Fruit fly (Drosophila melanogaster) whole organism, larva: ENCODE results near the gene CG34289.

ENCODE experiments used
- noc ChIP-seq: fragments of 200-800 bp; sonication (Bioruptor generic); optimal IDR thresholded peaks from 3 replicates; lab custom pipeline; 2019; ENCODE audit warnings: missing biosample characterization, mild to moderate bottlenecking, missing genetic modification characterization, moderate library complexity

The CG34289 gene

DNA sequence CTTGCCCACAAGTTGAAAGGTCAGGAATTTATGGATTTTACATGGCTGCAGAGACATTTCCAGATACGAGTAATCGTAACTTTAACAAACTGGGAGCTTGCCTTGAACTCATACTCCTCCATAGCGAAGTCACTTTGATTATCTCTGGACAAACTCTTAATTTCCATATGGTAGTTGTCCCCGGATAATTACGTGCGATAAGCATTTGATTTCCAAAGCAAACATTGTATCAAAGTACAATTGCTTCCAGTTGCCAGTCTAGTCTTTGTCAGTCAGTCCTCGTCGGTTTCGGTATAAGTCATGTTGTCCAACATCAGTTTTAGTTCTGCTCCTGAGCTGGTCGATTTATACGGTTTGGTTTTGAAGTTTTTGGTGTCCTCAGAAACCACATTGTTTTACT is 20.1 kb downstream of the CG34289 start, which contains the start of gene Ir94h:
Gene Ir94h, plus strand, starts transcription at position 301 of the 400 bp plus-strand sequence.
- no peak for TF ChIP-seq noc (tag; lab: Kevin White, UChicago)

DNA sequence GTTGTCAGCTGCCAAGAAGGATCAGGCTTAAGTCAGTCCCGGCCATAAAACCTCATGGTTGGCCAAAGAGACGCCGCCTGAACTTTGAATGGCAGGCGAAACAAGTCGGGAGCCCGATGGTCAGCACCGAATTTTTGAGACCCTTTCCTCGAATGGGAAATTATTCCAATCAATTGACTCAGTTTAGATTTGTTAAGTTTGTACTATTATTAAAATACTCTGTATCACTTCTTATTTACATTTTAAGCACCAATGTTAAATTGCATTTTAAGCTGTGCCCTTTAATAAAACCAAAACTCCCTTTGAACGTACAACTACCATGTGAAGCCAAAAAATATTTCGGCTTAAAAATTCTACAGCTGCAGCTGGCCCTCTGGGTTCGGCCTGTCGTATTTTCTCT is 20.5 kb downstream of the CG34289 start:
- no peak for TF ChIP-seq noc (tag; lab: Kevin White, UChicago)

DNA sequence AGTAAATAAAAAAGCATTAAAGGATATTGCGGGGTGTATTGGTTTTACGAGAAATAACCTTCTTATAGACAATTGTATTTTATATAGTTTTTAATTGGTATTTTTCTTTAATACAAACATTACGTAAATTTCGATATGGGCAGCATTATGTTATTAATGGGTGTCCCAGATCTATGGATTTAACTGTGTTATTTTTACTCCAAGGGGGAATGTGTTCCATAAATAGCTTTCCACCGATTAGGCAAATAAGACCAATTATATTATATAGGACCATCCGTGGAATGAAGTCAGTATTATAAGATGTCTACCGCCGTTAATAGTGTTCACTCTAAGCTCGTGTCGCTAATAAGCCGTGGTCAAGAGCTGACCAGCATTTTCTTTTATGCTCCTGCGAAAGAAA is 23.7 kb downstream of the CG34289 start, which contains the start of gene Ir94g:
Gene Ir94g, plus strand, starts transcription at position 301 of the 400 bp plus-strand sequence.
- TF ChIP-seq noc (tag; lab: Kevin White, UChicago), result no peak

DNA sequence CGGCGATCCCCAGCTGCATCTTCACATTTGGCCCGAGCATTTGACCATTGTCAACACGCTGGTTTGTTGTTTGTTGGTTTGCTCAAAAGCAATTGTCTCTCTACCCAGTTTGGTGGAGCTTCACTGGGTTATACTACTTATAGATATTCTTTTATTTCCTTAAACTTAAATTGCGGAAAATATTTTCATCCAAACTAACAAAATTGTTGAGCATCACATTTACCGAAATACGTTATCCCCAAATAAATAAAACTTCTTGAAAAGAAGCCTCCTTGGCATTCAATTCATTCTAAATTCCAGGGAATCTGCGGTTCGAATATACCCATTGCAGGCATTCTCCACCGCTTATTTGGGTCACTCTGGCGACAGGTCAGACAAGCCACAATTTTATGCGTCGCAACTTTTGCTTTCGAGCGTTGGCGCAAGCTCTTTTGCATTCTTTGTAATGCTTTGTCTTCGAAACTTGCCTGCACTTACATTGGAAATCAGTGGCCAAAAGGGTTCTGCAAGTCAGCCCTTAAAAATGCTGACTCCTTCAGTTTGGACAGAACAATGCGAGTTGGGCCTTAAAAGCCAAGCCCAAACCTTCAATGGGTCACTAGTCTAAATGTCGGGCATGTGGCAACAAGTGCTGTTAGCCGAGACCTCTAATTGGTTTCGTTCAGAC is 25.9 kb downstream of the CG34289 start, which contains the start of gene Ir94f:
Gene Ir94f, plus strand, starts transcription at position 617 of the 667 bp plus-strand sequence.
- TF ChIP-seq noc (tag; lab: Kevin White, UChicago), result no peak

DNA sequence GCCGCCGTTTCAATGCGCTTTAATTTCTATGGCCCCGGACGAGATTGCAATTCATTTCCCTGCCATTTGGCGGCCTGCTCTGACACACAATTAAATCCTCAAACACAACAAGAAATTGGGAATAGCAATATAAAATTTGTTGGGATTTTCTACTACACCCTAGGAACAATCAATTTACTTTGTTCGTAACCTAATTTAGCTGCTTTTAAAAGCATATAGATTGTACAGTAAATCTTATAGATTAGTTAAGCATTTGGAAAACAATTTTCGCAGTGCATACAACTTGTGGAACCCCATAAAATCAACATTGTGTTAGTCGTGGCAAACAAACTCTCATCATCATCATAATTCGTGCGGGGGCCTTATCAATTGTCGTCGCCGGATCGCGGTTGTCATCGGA is 31.2 kb downstream of the CG34289 start:
- no peak for TF ChIP-seq noc (tag; lab: Kevin White, UChicago)

DNA sequence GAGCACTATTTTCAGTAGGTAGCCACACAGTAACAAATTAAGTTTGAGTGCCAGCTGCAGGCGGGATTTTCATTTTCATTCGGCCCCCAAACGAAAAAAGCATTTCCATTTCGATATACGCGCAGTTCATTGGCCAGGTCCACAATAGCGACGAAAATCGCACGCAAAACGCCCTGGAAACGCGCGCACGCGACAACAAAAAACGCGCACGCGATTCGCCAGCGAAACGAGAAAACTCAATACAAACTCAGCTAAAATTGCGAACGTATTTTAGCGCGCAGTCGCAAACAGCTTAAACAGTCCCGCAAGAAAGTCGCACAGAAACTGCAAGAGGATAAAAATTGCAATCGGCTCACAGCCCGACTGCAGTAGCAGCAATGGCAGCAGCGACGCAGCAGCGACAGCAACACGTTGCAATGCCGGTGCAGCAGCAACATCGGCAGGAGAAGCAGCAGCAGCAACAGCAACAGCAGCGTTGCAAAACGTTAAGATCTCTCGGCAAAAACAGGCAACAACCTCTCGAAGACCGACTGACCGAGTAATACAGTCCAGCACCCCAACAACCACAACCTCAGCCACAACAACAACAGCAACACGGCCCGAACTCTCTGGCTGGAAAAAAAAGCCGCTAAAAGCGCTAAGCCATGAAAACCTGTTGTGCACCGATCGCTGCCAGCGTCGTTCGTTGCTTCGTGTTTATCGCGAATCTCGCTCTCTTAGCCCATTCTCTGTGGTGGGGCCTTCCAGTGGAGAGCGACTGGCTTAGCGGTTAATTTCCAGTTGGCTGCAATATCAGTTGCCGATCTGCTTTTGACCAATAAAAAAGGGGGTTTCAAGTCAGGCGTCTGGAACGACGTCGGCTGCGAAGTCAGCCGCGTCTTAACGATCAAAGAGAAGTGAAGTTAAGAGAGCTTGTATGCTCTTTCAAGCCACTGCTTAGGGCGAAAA is 35.0 kb downstream of the CG34289 start, which contains the start of gene CG4374:
Gene CG4374, minus strand, starts transcription at position 268 of the 948 bp plus-strand sequence.
- TF ChIP-seq noc (tag; lab: Kevin White, UChicago), result no peak

DNA sequence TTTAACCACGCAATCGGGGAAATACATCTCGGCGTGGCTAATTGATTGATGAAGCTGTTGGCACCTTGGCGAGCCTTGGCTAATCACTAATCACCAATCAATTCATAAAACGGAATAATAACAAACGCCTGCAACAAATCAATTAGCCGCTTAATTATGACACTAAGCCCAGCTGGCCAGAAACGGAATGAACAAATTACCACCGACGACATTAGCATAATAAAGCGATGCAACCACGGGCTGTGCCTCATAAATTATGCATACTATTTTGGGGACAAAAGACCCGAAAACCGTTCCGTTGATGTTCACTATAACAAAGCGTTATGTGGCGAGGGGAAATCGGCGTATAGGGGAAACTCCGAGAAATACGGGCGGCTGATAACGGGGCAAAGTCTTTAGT is 46.6 kb downstream of the CG34289 start:
- TF ChIP-seq noc (tag; lab: Kevin White, UChicago), result no peak
